Fruit fly (Drosophila melanogaster) whole organism, embryonic: ENCODE data around the gene CG9837.

ENCODE experiments used
- Aef1 ChIP-seq: fragments of 200-800 bp; sonication (Bioruptor generic); IDR thresholded peaks from 3 replicates; pipeline ENCODE4 v1.3.6; 2022; ENCODE audit warnings: missing biosample characterization, missing genetic modification characterization
- B-H1 ChIP-seq: fragments of 200-800 bp; sonication (Bioruptor generic); IDR thresholded peaks from 3 replicates; pipeline ENCODE4 v1.3.6; 2022; ENCODE audit warnings: missing biosample characterization, missing genetic modification characterization
- CG10209 ChIP-seq: fragments of 200-800 bp; sonication (Bioruptor generic); optimal IDR thresholded peaks from 3 replicates; lab custom pipeline; 2017; ENCODE audit warnings: missing biosample characterization, mild to moderate bottlenecking, missing genetic modification characterization, missing genetic modification reagents
- CG10462 ChIP-seq: fragments of 200-800 bp; sonication (Bioruptor generic); optimal IDR thresholded peaks from 2 replicates; lab custom pipeline; 2016; ENCODE audit warnings: missing biosample characterization, missing genetic modification characterization
- CG11723 ChIP-seq: fragments of 200-800 bp; sonication (Bioruptor generic); optimal IDR thresholded peaks from 2 replicates; lab custom pipeline; 2017; ENCODE audit warnings: missing biosample characterization, mild to moderate bottlenecking, missing genetic modification characterization
- CG12391 ChIP-seq: fragments of 200-800 bp; sonication (Bioruptor generic); optimal IDR thresholded peaks from 3 replicates; lab custom pipeline; 2018; ENCODE audit warnings: missing biosample characterization, mild to moderate bottlenecking, missing genetic modification characterization, moderate library complexity
- CG14014 ChIP-seq: fragments of 200-800 bp; sonication (Bioruptor generic); IDR thresholded peaks from 2 replicates; pipeline ENCODE4 v1.3.6; 2022; ENCODE audit warnings: missing biosample characterization, missing genetic modification characterization
- CG14050 ChIP-seq: fragments of 200-800 bp; sonication (Bioruptor generic); IDR thresholded peaks from 3 replicates; pipeline ENCODE4 v1.3.6; 2022; ENCODE audit warnings: missing biosample characterization, missing genetic modification characterization
- CG17328 ChIP-seq: fragments of 200-800 bp; sonication (Bioruptor generic); IDR thresholded peaks from 2 replicates; pipeline ENCODE4 v1.3.6; 2022; ENCODE audit warnings: missing biosample characterization, missing genetic modification characterization
- CG17361 ChIP-seq: fragments of 200-800 bp; sonication (Bioruptor generic); IDR thresholded peaks from 3 replicates; pipeline ENCODE4 v1.3.6; 2022; ENCODE audit warnings: missing biosample characterization, missing genetic modification characterization
- CG17612 ChIP-seq: fragments of 200-800 bp; sonication (Bioruptor generic); IDR thresholded peaks from 2 replicates; pipeline ENCODE4 v1.3.6; 2022; ENCODE audit warnings: missing biosample characterization, missing genetic modification characterization
- CG1792 ChIP-seq: fragments of 200-800 bp; sonication (Bioruptor generic); optimal IDR thresholded peaks from 2 replicates; lab custom pipeline; 2016; ENCODE audit warnings: missing biosample characterization, missing genetic modification characterization
- CG18764 ChIP-seq: fragments of 200-800 bp; sonication (Bioruptor generic); optimal IDR thresholded peaks from 3 replicates; lab custom pipeline; 2016; ENCODE audit warnings: missing biosample characterization, missing genetic modification characterization
- CG34422 ChIP-seq: fragments of 200-800 bp; sonication (Bioruptor generic); IDR thresholded peaks from 3 replicates; pipeline ENCODE4 v1.3.6; 2022; ENCODE audit warnings: missing biosample characterization, missing genetic modification characterization
- CG3995 ChIP-seq: fragments of 200-800 bp; sonication (Bioruptor generic); optimal IDR thresholded peaks from 3 replicates; lab custom pipeline; 2016; ENCODE audit warnings: missing biosample characterization, missing genetic modification characterization
- CG4730 ChIP-seq: fragments of 200-800 bp; sonication (Bioruptor generic); IDR thresholded peaks from 2 replicates; pipeline ENCODE4 v1.3.6; 2022; ENCODE audit warnings: missing biosample characterization, missing genetic modification characterization
- CG5245 ChIP-seq: fragments of 200-800 bp; sonication (Bioruptor generic); optimal IDR thresholded peaks from 3 replicates; lab custom pipeline; 2016; ENCODE audit warnings: missing biosample characterization, missing genetic modification characterization
- CG6254 ChIP-seq: fragments of 200-800 bp; sonication (Bioruptor generic); optimal IDR thresholded peaks from 3 replicates; lab custom pipeline; 2017; ENCODE audit warnings: mild to moderate bottlenecking, missing biosample characterization, missing genetic modification reagents, missing genetic modification characterization
- CG6654 ChIP-seq: fragments of 200-800 bp; sonication (Bioruptor generic); optimal IDR thresholded peaks from 2 replicates; lab custom pipeline; 2017; ENCODE audit warnings: missing biosample characterization, mild to moderate bottlenecking, missing genetic modification characterization
- CG6683 ChIP-seq: fragments of 200-800 bp; sonication (Bioruptor generic); optimal IDR thresholded peaks from 2 replicates; lab custom pipeline; 2017; ENCODE audit warnings: missing biosample characterization, mild to moderate bottlenecking, missing genetic modification characterization, missing genetic modification reagents
- CG7839 ChIP-seq: fragments of 200-800 bp; sonication (Bioruptor generic); optimal IDR thresholded peaks from 3 replicates; lab custom pipeline; 2018; ENCODE audit warnings: missing biosample characterization, mild to moderate bottlenecking, missing genetic modification characterization, moderate library complexity
- CG7963 ChIP-seq: fragments of 200-800 bp; sonication (Bioruptor generic); IDR thresholded peaks from 3 replicates; pipeline ENCODE4 v1.3.6; 2022; ENCODE audit warnings: missing biosample characterization, missing genetic modification characterization; ENCODE audit not compliant: partially characterized antibody
- CG8089 ChIP-seq: fragments of 200-800 bp; sonication (Bioruptor generic); optimal IDR thresholded peaks from 3 replicates; lab custom pipeline; 2016; ENCODE audit warnings: missing biosample characterization, missing genetic modification characterization
- CG8765 ChIP-seq: fragments of 200-800 bp; sonication (Bioruptor generic); IDR thresholded peaks from 2 replicates; pipeline ENCODE4 v1.3.6; 2022; ENCODE audit warnings: missing biosample characterization, missing genetic modification characterization
- CTCF ChIP-seq: fragments of 200-800 bp; sonication (Bioruptor generic); optimal IDR thresholded peaks from 2 replicates; lab custom pipeline; 2017; ENCODE audit warnings: missing biosample characterization, mild to moderate bottlenecking, missing genetic modification characterization, moderate library complexity
- Camta ChIP-seq: fragments of 200-800 bp; sonication (Bioruptor generic); optimal IDR thresholded peaks from 2 replicates; lab custom pipeline; 2016; ENCODE audit warnings: missing biosample characterization, missing genetic modification characterization
- D ChIP-seq, 2 experiments: fragments of 200-800 bp in 1 of 2; fragments of >200 bp in 1 of 2; sonication (Bioruptor generic) in 1 of 2; optimal IDR thresholded peaks; 2 replicates in 1 of 2; 3 replicates in 1 of 2; lab custom pipeline; 2017; ENCODE audit warnings: mild to moderate bottlenecking in 1 of 2, missing biosample characterization in 1 of 2, missing genetic modification characterization in 1 of 2, missing genetic modification reagents in 1 of 2
- Dad ChIP-seq: fragments of 200-800 bp; sonication (Bioruptor generic); optimal IDR thresholded peaks from 3 replicates; lab custom pipeline; 2016; ENCODE audit warnings: missing biosample characterization, missing genetic modification characterization
- Dip3 ChIP-seq: fragments of 200-800 bp; sonication (Bioruptor generic); optimal IDR thresholded peaks from 3 replicates; lab custom pipeline; 2016; ENCODE audit warnings: missing biosample characterization, missing genetic modification characterization
- Drgx ChIP-seq: fragments of 200-800 bp; sonication (Bioruptor generic); IDR thresholded peaks from 2 replicates; pipeline ENCODE4 v1.3.6; 2022; ENCODE audit warnings: missing biosample characterization, missing genetic modification characterization
- Elba2 ChIP-seq: fragments of 200-800 bp; sonication (Bioruptor generic); optimal IDR thresholded peaks from 3 replicates; lab custom pipeline; 2016; ENCODE audit warnings: missing biosample characterization, missing genetic modification characterization
- Jarid2 ChIP-seq: fragments of 200-800 bp; sonication (Bioruptor generic); optimal IDR thresholded peaks from 3 replicates; lab custom pipeline; 2017; ENCODE audit warnings: mild to moderate bottlenecking, missing biosample characterization, missing genetic modification reagents, missing genetic modification characterization
- Rfx ChIP-seq: fragments of 200-800 bp; sonication (Bioruptor generic); IDR thresholded peaks from 2 replicates; pipeline ENCODE4 v1.3.6; 2022; ENCODE audit warnings: missing biosample characterization, missing genetic modification characterization
- Ssrp ChIP-seq: fragments of 200-800 bp; sonication (Bioruptor generic); optimal IDR thresholded peaks from 2 replicates; lab custom pipeline; 2018; ENCODE audit warnings: missing biosample characterization, mild to moderate bottlenecking, missing genetic modification characterization, moderate library complexity
- ase ChIP-seq: fragments of 200-800 bp; sonication (Bioruptor generic); IDR thresholded peaks from 3 replicates; pipeline ENCODE4 v1.3.6; 2022; ENCODE audit warnings: missing biosample characterization, missing genetic modification characterization
- az2 ChIP-seq: fragments of 200-800 bp; sonication (Bioruptor generic); optimal IDR thresholded peaks from 3 replicates; lab custom pipeline; 2016; ENCODE audit warnings: missing biosample characterization, missing genetic modification characterization
- dmrt11E ChIP-seq: fragments of 200-800 bp; sonication (Bioruptor generic); optimal IDR thresholded peaks from 3 replicates; lab custom pipeline; 2018; ENCODE audit warnings: missing biosample characterization, mild to moderate bottlenecking, missing genetic modification characterization, moderate library complexity
- dysf ChIP-seq: fragments of 200-800 bp; sonication (Bioruptor generic); IDR thresholded peaks from 3 replicates; pipeline ENCODE4 v1.3.6; 2022; ENCODE audit warnings: missing biosample characterization, missing genetic modification characterization
- fd102C ChIP-seq: fragments of 200-800 bp; sonication (Bioruptor generic); optimal IDR thresholded peaks from 2 replicates; lab custom pipeline; 2018; ENCODE audit warnings: missing biosample characterization, mild to moderate bottlenecking, missing genetic modification characterization, moderate library complexity
- fu2 ChIP-seq: fragments of 200-800 bp; sonication (Bioruptor generic); optimal IDR thresholded peaks from 2 replicates; lab custom pipeline; 2016; ENCODE audit warnings: missing biosample characterization, missing genetic modification characterization
- gfzf ChIP-seq: fragments of 200-800 bp; sonication (Bioruptor generic); optimal IDR thresholded peaks from 2 replicates; lab custom pipeline; 2016; ENCODE audit warnings: missing biosample characterization, mild to moderate bottlenecking, missing genetic modification characterization, moderate library complexity
- hkb ChIP-seq, 2 experiments: fragments of 200-800 bp in 1 of 2; fragments of >200 bp in 1 of 2; sonication (Bioruptor generic) in 1 of 2; IDR thresholded peaks in 1 of 2; optimal IDR thresholded peaks in 1 of 2; 2 replicates each; pipeline versions ENCODE4 v1.3.6 to Lab custom; 2017 to 2022; ENCODE audit warnings: missing biosample characterization in 1 of 2, missing genetic modification characterization in 1 of 2
- lab ChIP-seq: fragments of 200-800 bp; sonication (Bioruptor generic); optimal IDR thresholded peaks from 3 replicates; lab custom pipeline; 2017; ENCODE audit warnings: missing biosample characterization, missing genetic modification characterization, mild to moderate bottlenecking, moderate library complexity, missing genetic modification reagents
- otp ChIP-seq: fragments of 200-800 bp; sonication (Bioruptor generic); IDR thresholded peaks from 3 replicates; pipeline ENCODE4, ENCODE4 v1.3.6; 2022; ENCODE audit warnings: missing biosample characterization, missing genetic modification characterization
- prd ChIP-seq, 3 experiments: fragments of >200 bp in 2 of 3; fragments of 200-800 bp in 1 of 3; sonication (Bioruptor generic) in 1 of 3; optimal IDR thresholded peaks in 2 of 3; IDR thresholded peaks in 1 of 3; 2 replicates in 2 of 3; 3 replicates in 1 of 3; pipeline versions ENCODE4 v1.3.6 to Lab custom; 2017 to 2022; ENCODE audit warnings: missing biosample characterization in 1 of 3, missing genetic modification characterization in 1 of 3
- sisA ChIP-seq: fragments of 200-800 bp; sonication (Bioruptor generic); IDR thresholded peaks from 2 replicates; pipeline ENCODE4 v1.3.6; 2022; ENCODE audit warnings: missing biosample characterization, missing genetic modification characterization
- stc ChIP-seq: fragments of 200-800 bp; sonication (Bioruptor generic); IDR thresholded peaks from 2 replicates; pipeline ENCODE4 v1.3.6; 2022; ENCODE audit warnings: missing biosample characterization, missing genetic modification characterization
- tap ChIP-seq: fragments of 200-800 bp; optimal IDR thresholded peaks from 3 replicates; lab custom pipeline; 2019; ENCODE audit warnings: missing biosample characterization, mild to moderate bottlenecking, missing genetic modification characterization, moderate library complexity
- tin ChIP-seq: fragments of 200-800 bp; sonication (Bioruptor generic); optimal IDR thresholded peaks from 3 replicates; lab custom pipeline; 2016; ENCODE audit warnings: missing biosample characterization, missing genetic modification characterization

Gene CG9837

dm6 chr3R:8788722-8789400 lies 24.5 kb downstream of the CG9837 start (continued):
- TF ChIP-seq dmrt11E (tag; lab: Kevin White, UChicago) = no peak
- peak; percentile 56 for TF ChIP-seq sisA (GFP tag; lab: Robert Waterston, UW)
- no peak for TF ChIP-seq hkb (optimal IDR thresholded peaks at IDR 0.05; lab: Kevin White, UChicago)
- peak; percentile 79 for TF ChIP-seq hkb (GFP tag; IDR thresholded peaks at IDR 0.05; lab: Robert Waterston, UW)
- no peak for TF ChIP-seq prd (optimal IDR thresholded peaks at IDR 0.05; lab: Kevin White, UChicago)
- TF ChIP-seq prd (GFP tag; IDR thresholded peaks at IDR 0.05; lab: Robert Waterston, UW) = peak; percentile 69; the same call in 2 of the 3 replicates
- TF ChIP-seq stc (GFP tag; lab: Robert Waterston, UW) = peak; percentile 82
- TF ChIP-seq CG18764 (GFP tag; lab: Kevin White, UChicago) = no peak
- no peak for TF ChIP-seq CG8089 (GFP tag; lab: Kevin White, UChicago)
- peak; percentile 65 for TF ChIP-seq CG14050 (GFP tag; lab: Robert Waterston, UW)
- TF ChIP-seq Camta (GFP tag; lab: Kevin White, UChicago) = no peak
- peak; percentile 46; the same call in 1 of the 3 replicates for TF ChIP-seq CG17361 (GFP tag; lab: Robert Waterston, UW)
- TF ChIP-seq CG4730 (GFP tag; lab: Robert Waterston, UW) = peak; percentile 59; the same call in 1 of the 2 replicates
- TF ChIP-seq Rfx (GFP tag; lab: Robert Waterston, UW) = 0 out of 2 replicates have a peak, but pooled peaks have one; percentile 33
- TF ChIP-seq B-H1 (GFP tag; lab: Robert Waterston, UW) = peak; percentile 56; the same call in 2 of the 3 replicates
- peak; percentile 51 for TF ChIP-seq Ssrp (tag; lab: Kevin White, UChicago)
- TF ChIP-seq dysf (GFP tag; lab: Robert Waterston, UW) = peak; percentile 75
- peak; percentile 28; the same call in 1 of the 3 replicates for TF ChIP-seq otp (GFP tag; lab: Robert Waterston, UW)
- TF ChIP-seq Jarid2 (GFP tag; lab: Kevin White, UChicago) = peak; percentile 2
- no peak for TF ChIP-seq D (optimal IDR thresholded peaks at IDR 0.05; lab: Kevin White, UChicago)
- peak; percentile 20 for TF ChIP-seq D (GFP tag; optimal IDR thresholded peaks at IDR 0.05; lab: Kevin White, UChicago)
- TF ChIP-seq ase (GFP tag; lab: Robert Waterston, UW) = peak; percentile 73; the same call in 2 of the 3 replicates
- TF ChIP-seq CG17328 (GFP tag; lab: Robert Waterston, UW) = peak; percentile 67
- no peak for TF ChIP-seq Elba2
- peak; percentile 14 for TF ChIP-seq CG10209
- TF ChIP-seq CG8765 (GFP tag; lab: Robert Waterston, UW) = no peak
- TF ChIP-seq CG34422 (GFP tag; lab: Robert Waterston, UW) = 0 out of 3 replicates have a peak, but pooled peaks have one; percentile 25
- no peak for TF ChIP-seq CG17612 (GFP tag; lab: Robert Waterston, UW)
- peak; percentile 91 for TF ChIP-seq Drgx (GFP tag; lab: Robert Waterston, UW)
- no peak for TF ChIP-seq CG6683 (GFP tag; lab: Kevin White, UChicago)
- TF ChIP-seq CG6254 (GFP tag; lab: Kevin White, UChicago) = peak; percentile 58
- peak; percentile 69 for TF ChIP-seq tap (tag; lab: Kevin White, UChicago)
- no peak for TF ChIP-seq CG1792 (GFP tag; lab: Kevin White, UChicago)
- TF ChIP-seq CG6654 (GFP tag; lab: Kevin White, UChicago) = no peak
- peak; percentile 8 for TF ChIP-seq CG5245 (GFP tag; lab: Kevin White, UChicago)
- no peak for TF ChIP-seq CG10462 (GFP tag; lab: Kevin White, UChicago)
- TF ChIP-seq CG7839 (tag; lab: Kevin White, UChicago) = peak; percentile 63
- no peak for TF ChIP-seq fd102C
- no peak for TF ChIP-seq CG3995 (GFP tag; lab: Kevin White, UChicago)
- no peak for TF ChIP-seq Dad (GFP tag; lab: Kevin White, UChicago)
- TF ChIP-seq CTCF = no peak
- TF ChIP-seq az2 (GFP tag; lab: Kevin White, UChicago) = peak; percentile 30
- no peak for TF ChIP-seq CG7963
- TF ChIP-seq CG11723 (GFP tag; lab: Kevin White, UChicago) = no peak
- TF ChIP-seq Dip3 (GFP tag; lab: Kevin White, UChicago) = no peak
- 0 out of 3 replicates have a peak, but pooled peaks have one; percentile 33 for TF ChIP-seq Aef1 (GFP tag; lab: Robert Waterston, UW)
- peak; percentile 28; the same call in 1 of the 2 replicates for TF ChIP-seq CG14014 (GFP tag; lab: Robert Waterston, UW)
- TF ChIP-seq lab (GFP tag; lab: Kevin White, UChicago) = peak; percentile 40
- TF ChIP-seq fu2 (GFP tag; lab: Kevin White, UChicago) = no peak
- no peak for TF ChIP-seq gfzf (GFP tag; lab: Kevin White, UChicago)
- peak; percentile 26 for TF ChIP-seq tin (GFP tag; lab: Kevin White, UChicago)
- peak; percentile 43 for TF ChIP-seq CG12391
